Fruit fly (Drosophila melanogaster) S2 (cell line): ENCODE data around the gene Dnah3.

ENCODE experiments used
- CG8478 ChIP-seq: fragments of >200 bp; optimal IDR thresholded peaks from 2 replicates; lab custom pipeline; 2018
- CTCF ChIP-seq, 2 experiments: fragments of >200 bp; optimal IDR thresholded peaks; 2 replicates each; lab custom pipeline; 2018

The Dnah3 gene

dm6 chr3L:4854153-4854552 is 6.9 kb upstream of the Dnah3 start:
- TF ChIP-seq CG8478 (lab: Kevin White, UChicago) (no peak), CTCF (optimal IDR thresholded peaks at IDR 0.05; lab: Kevin White, UChicago) (no peak)

- TF ChIP-seq CG8478 (lab: Kevin White, UChicago) (no peak), CTCF (optimal IDR thresholded peaks at IDR 0.05; lab: Kevin White, UChicago) (no peak)
Measured at dm6 chr3L:4855208-4855607, 5.9 kb upstream of the Dnah3 start.

dm6 chr3L:4860370-4860769 is 699 bp upstream of the Dnah3 start, which contains the start of gene CG32235:
Gene CG32235, minus strand, starts transcription at chr3L:4860470.
- TF ChIP-seq CTCF (optimal IDR thresholded peaks at IDR 0.05; lab: Kevin White, UChicago) (no peak), CG8478 (lab: Kevin White, UChicago) (no peak)

dm6 chr3L:4896564-4896963 is 35.5 kb downstream of the Dnah3 start, which contains the start of gene CG13705:
Gene CG13705, plus strand, starts transcription at chr3L:4896864.
- TF ChIP-seq CTCF (optimal IDR thresholded peaks at IDR 0.05; lab: Kevin White, UChicago) (no peak), CG8478 (lab: Kevin White, UChicago) (no peak)

- TF ChIP-seq CG8478 (lab: Kevin White, UChicago), result no peak
- TF ChIP-seq CTCF (optimal IDR thresholded peaks at IDR 0.05; lab: Kevin White, UChicago), result no peak
Measured at dm6 chr3L:4898647-4899046, 37.6 kb downstream of the Dnah3 start, which contains the start of gene hoka. Gene hoka, plus strand, starts transcription at chr3L:4898900.

dm6 chr3L:4899117-4899516 is 38.0 kb downstream of the Dnah3 start:
- TF ChIP-seq CTCF (optimal IDR thresholded peaks at IDR 0.05; lab: Kevin White, UChicago) (no peak), CG8478 (lab: Kevin White, UChicago) (no peak)

- no peak for TF ChIP-seq CTCF (optimal IDR thresholded peaks at IDR 0.05; lab: Kevin White, UChicago)
- TF ChIP-seq CG8478 (lab: Kevin White, UChicago), result no peak
Measured at dm6 chr3L:4910068-4910467, 49.0 kb downstream of the Dnah3 start, which contains the start of gene Rh50. Gene Rh50, plus strand, starts transcription at chr3L:4910368.

- TF ChIP-seq CG8478 (lab: Kevin White, UChicago) (no peak), CTCF (optimal IDR thresholded peaks at IDR 0.05; lab: Kevin White, UChicago) (no peak)
Measured at dm6 chr3L:4920935-4921334, 59.9 kb downstream of the Dnah3 start.

dm6 chr3L:4924612-4925011 is 63.5 kb downstream of the Dnah3 start:
- TF ChIP-seq CTCF (optimal IDR thresholded peaks at IDR 0.05; lab: Kevin White, UChicago) (no peak), CG8478 (lab: Kevin White, UChicago) (no peak)

- TF ChIP-seq CG8478 (lab: Kevin White, UChicago) (no peak), CTCF (optimal IDR thresholded peaks at IDR 0.05; lab: Kevin White, UChicago) (no peak)
Measured at dm6 chr3L:4929781-4930180, 68.7 kb downstream of the Dnah3 start.
